Worm (Caenorhabditis elegans): ENCODE results near the gene F14H3.14.
A peak's percentile ranks its signal among the peaks of the same experiment; 100 is the strongest.

Gene F14H3.14

DNA sequence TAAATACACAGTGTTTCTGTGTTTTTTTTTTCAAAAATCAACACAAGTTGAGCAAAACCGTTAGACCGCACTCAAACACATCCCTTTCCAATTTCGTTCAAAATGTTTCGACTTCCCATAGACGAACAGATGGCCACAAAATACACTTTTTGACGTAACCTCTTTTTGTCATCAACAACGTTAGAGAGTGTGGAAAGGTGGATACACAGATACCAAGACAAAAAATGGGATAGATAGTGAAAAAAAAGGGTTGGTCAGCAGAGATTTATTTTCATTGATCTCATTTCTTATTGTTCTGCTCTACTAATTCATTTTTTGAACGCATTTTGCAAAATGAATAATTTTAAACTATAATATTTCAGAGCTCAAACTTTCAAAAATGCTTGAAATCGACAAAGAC is 32.2 kb upstream of the F14H3.14 start:
- no peak for TF ChIP-seq irx-1 (tag; optimal IDR thresholded peaks at IDR 0.05)
- peak; percentile 39 for TF ChIP-seq nhr-20 (tag; optimal IDR thresholded peaks at IDR 0.05)
- peak; percentile 43 for TF ChIP-seq rnt-1 (tag; optimal IDR thresholded peaks at IDR 0.05)
- no peak for TF ChIP-seq mdl-1 (tag; optimal IDR thresholded peaks at IDR 0.05)
- no peak for TF ChIP-seq unc-98 (GFP tag; IDR thresholded peaks at IDR 0.05)
- peak; percentile 81 for TF ChIP-seq blmp-1 (tag; optimal IDR thresholded peaks at IDR 0.05)
- peak; percentile 38 for TF ChIP-seq mep-1 (tag; optimal IDR thresholded peaks at IDR 0.05)
- TF ChIP-seq elt-3 (tag; optimal IDR thresholded peaks at IDR 0.05), result peak in 1 of 6 experiments; percentile 58
- TF ChIP-seq skn-1 (tag; optimal IDR thresholded peaks at IDR 0.05), result peak; percentile 58
- TF ChIP-seq ces-1 (GFP tag; optimal IDR thresholded peaks at IDR 0.05), result no peak
- TF ChIP-seq Y116A8C.19 (tag; optimal IDR thresholded peaks at IDR 0.05; ENCODE audit: borderline replicate concordance), result no peak
- TF ChIP-seq nhr-19 (GFP tag; conservative IDR thresholded peaks at IDR 0.05), result peak; percentile 28
- no peak for TF ChIP-seq elt-2 (tag; optimal IDR thresholded peaks at IDR 0.05)

DNA sequence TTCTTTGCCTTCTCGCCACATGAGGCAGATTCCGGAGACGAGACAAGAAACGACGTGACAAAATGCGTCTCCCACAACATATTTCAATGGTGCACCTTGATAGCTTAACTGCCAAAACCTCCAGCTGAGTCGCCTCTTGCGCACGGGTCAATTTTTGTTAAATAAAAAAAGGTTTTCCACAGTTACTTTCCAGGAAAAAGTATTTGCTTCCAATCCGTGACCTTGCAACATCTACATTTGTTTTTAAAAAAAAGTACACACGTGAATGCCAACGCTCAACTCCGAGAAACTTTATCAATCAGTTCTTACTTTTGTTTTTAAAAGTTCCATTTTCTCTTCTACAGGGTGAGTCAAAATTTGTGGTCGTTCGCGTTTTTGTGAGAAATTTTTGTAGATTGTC is 31.6 kb upstream of the F14H3.14 start, which contains the start of gene F22B8.7:
Gene F22B8.7, plus strand, starts transcription at position 301 of the 400 bp plus-strand sequence.
- TF ChIP-seq mdl-1 (tag; optimal IDR thresholded peaks at IDR 0.05) (no peak), elt-3 (tag; optimal IDR thresholded peaks at IDR 0.05) (no peak), pqm-1 (tag; optimal IDR thresholded peaks at IDR 0.05) (no peak), unc-98 (GFP tag; IDR thresholded peaks at IDR 0.05) (no peak), unc-30 (tag; optimal IDR thresholded peaks at IDR 0.05) (no peak), snu-23 (GFP tag; optimal IDR thresholded peaks at IDR 0.05) (no peak), hpl-2 (GFP tag; optimal IDR thresholded peaks at IDR 0.05) (no peak), nhr-12 (tag; optimal IDR thresholded peaks at IDR 0.05) (no peak), nhr-19 (GFP tag; conservative IDR thresholded peaks at IDR 0.05) (no peak), ama-1 (optimal IDR thresholded peaks at IDR 0.05) (no peak), grh-1 (GFP tag; IDR thresholded peaks at IDR 0.05) (no peak), ztf-11 (tag; optimal IDR thresholded peaks at IDR 0.05) (no peak)

DNA sequence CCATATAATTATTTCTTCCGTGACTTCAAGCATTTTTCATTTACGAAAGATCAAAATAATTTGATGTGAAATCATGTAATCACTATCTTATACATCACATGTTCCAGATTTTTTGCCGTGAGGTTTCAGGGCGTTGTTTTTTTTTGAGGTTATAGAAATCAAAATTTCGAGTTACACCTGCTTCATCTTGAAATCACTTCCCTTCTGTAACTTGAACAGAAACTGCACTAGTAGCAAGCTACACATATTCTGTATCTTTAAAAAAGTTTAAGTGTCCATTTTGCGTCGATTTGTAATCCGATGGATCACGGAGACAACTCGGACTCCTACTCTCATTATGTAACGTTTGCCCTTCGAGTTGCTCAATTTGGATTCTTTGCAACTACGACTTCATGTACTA is 28.0 kb upstream of the F14H3.14 start, which contains the start of gene F22B8.3:
Gene F22B8.3, plus strand, starts transcription at position 301 of the 400 bp plus-strand sequence.
- TF ChIP-seq ceh-90 (tag; optimal IDR thresholded peaks at IDR 0.05) (no peak), efl-1 (optimal IDR thresholded peaks at IDR 0.05) (no peak), efl-1 (GFP tag; optimal IDR thresholded peaks at IDR 0.05 in 1 of 2) (peak in 1 of 2 experiments; percentile 58)

DNA sequence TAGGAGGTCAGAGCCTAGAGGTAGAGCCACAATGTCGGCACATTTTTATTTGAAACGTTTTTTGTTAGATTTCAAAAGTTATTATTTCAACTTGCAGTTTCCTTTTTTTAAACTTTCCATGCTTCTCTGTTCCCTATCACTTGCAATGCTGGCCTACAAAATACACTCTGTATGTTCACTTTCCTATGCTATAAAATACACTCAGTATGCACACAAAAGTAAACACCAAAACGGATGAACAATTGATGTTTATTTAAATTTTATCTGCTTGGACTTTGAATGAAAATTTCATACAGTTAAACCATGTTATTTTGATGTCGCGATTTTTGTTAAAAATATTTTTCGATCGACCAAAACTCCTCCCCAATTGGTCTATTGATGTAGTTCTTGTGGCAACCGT is 18.0 kb upstream of the F14H3.14 start:
- TF ChIP-seq pax-3 (tag; optimal IDR thresholded peaks at IDR 0.05), result no peak
- no peak for TF ChIP-seq sptf-1 (tag; optimal IDR thresholded peaks at IDR 0.05)
- TF ChIP-seq tbx-2 (tag; optimal IDR thresholded peaks at IDR 0.05), result no peak
- no peak for TF ChIP-seq rnt-1 (tag; optimal IDR thresholded peaks at IDR 0.05)
- no peak for TF ChIP-seq nhr-19 (GFP tag; conservative IDR thresholded peaks at IDR 0.05)
- TF ChIP-seq swsn-7 (tag; optimal IDR thresholded peaks at IDR 0.05), result no peak
- TF ChIP-seq nhr-76 (tag; optimal IDR thresholded peaks at IDR 0.05), result no peak
- TF ChIP-seq ceh-63 (GFP tag; optimal IDR thresholded peaks at IDR 0.05), result no peak
- TF ChIP-seq ets-5 (GFP tag; IDR thresholded peaks at IDR 0.05), result no peak
- TF ChIP-seq lir-3 (tag; optimal IDR thresholded peaks at IDR 0.05; ENCODE audit: poor library complexity), result no peak
- TF ChIP-seq elt-2 (tag; optimal IDR thresholded peaks at IDR 0.05), result no peak
- no peak for TF ChIP-seq ztf-4 (tag; optimal IDR thresholded peaks at IDR 0.05)

DNA sequence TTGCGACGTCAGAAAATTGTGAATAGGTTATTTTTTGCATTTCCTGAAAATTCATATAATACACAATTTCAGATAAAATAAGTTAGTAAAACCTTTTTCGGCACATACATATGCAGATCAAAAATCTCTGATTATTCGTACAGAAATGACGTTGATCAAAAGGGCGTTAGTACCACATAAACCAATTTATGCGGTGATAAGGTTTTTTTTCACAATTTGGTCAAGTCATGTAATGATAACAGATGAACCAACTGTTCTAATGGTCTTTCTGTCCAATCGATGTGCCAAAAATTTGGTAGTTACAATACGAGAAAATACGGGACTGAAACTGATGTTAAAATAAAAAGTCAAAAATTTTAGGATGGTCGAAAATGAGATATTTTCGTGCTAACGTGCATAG is 17.4 kb upstream of the F14H3.14 start:
- TF ChIP-seq elt-2 (tag; optimal IDR thresholded peaks at IDR 0.05), result peak; percentile 23
- TF ChIP-seq isw-1 (GFP tag; IDR thresholded peaks at IDR 0.05), result no peak

DNA sequence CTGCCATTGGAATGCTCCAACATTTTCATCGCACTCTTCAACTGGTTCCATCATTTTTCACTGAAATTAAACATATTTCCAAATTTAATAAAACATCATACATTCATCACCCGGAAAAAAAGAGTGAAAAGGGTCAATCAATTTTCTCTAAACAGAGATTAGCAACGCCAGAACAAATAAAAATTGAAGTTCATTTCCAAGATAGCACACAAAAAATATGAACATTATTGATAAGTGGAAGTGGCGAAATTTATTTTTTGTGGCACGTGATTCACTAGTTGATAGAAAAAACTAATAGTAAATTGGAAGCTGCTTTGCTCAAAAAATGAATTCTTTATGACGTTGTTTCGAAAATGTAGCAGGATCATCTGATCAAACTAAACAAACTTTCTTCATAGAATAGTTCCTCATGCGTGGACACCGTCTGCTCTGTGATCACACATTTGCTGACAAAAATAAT is 12.6 kb upstream of the F14H3.14 start, which contains the start of the genes F14H3.12 and srj-29:
Gene F14H3.12, minus strand, starts transcription at position 74 of the 460 bp plus-strand sequence.
Gene srj-29, plus strand, starts transcription at position 410 of the 460 bp plus-strand sequence.
- no peak for TF ChIP-seq vab-15 (tag; optimal IDR thresholded peaks at IDR 0.05)
- peak; percentile 48 for TF ChIP-seq elt-2 (tag; optimal IDR thresholded peaks at IDR 0.05)
- no peak for TF ChIP-seq unc-86 (tag; optimal IDR thresholded peaks at IDR 0.05)
